Fruit fly (Drosophila melanogaster): ENCODE data around the gene Gug.

The Gug gene

dm6 chr3L:8445027-8445426, 4.7 kb upstream of the Gug start (continued):
- TF ChIP-seq Antp (GFP tag; optimal IDR thresholded peaks at IDR 0.05) (no peak), CG4328 (GFP tag; optimal IDR thresholded peaks at IDR 0.05) (peak; percentile 8), trem (tag; optimal IDR thresholded peaks at IDR 0.05) (peak; percentile 59), CG15269 (tag; optimal IDR thresholded peaks at IDR 0.05) (peak; percentile 18), Fer1 (GFP tag; optimal IDR thresholded peaks at IDR 0.05) (peak; percentile 50), CG8924 (tag; optimal IDR thresholded peaks at IDR 0.05) (peak; percentile 42), Ets97D (GFP tag; optimal IDR thresholded peaks at IDR 0.05) (no peak), ap (GFP tag; IDR thresholded peaks at IDR 0.05) (peak; percentile 23; the same call in 1 of the 2 replicates), fd96Cb (tag; optimal IDR thresholded peaks at IDR 0.05) (peak; percentile 61), zf30C (GFP tag; optimal IDR thresholded peaks at IDR 0.05) (peak; percentile 49), CG15011 (GFP tag; optimal IDR thresholded peaks at IDR 0.05) (no peak), BEAF-32 (GFP tag; optimal IDR thresholded peaks at IDR 0.05) (no peak), Sox100B (GFP tag; optimal IDR thresholded peaks at IDR 0.05) (peak; percentile 34), dan (GFP tag; IDR thresholded peaks at IDR 0.05) (no peak), pan (optimal IDR thresholded peaks at IDR 0.05) (no peak), pan (GFP tag; optimal IDR thresholded peaks at IDR 0.05 in 1 of 2, IDR thresholded peaks at IDR 0.05 in 1 of 2) (peak in 1 of 2 experiments; percentile 65), CG12236 (GFP tag; optimal IDR thresholded peaks at IDR 0.05) (no peak), zfh1 (GFP tag; IDR thresholded peaks at IDR 0.05) (0 out of 3 replicates have a peak, but pooled peaks have one; percentile 29), nerfin-1 (tag; optimal IDR thresholded peaks at IDR 0.05) (peak; percentile 48), HLHmδ (GFP tag; optimal IDR thresholded peaks at IDR 0.05) (no peak), Myb (GFP tag; optimal IDR thresholded peaks at IDR 0.05) (no peak), Eip74EF (GFP tag; optimal IDR thresholded peaks at IDR 0.05) (peak in 1 of 2 experiments; percentile 39), pb (GFP tag; optimal IDR thresholded peaks at IDR 0.05) (no peak), lab (GFP tag; optimal IDR thresholded peaks at IDR 0.05) (peak; percentile 68), toy (GFP tag; IDR thresholded peaks at IDR 0.05) (no peak), ash1 (GFP tag; optimal IDR thresholded peaks at IDR 0.05) (no peak), nerfin-2 (GFP tag; IDR thresholded peaks at IDR 0.05; ENCODE audit: partially characterized antibody) (no peak), gce (GFP tag; IDR thresholded peaks at IDR 0.05) (0 out of 3 replicates have a peak, but pooled peaks have one; percentile 41), dpn (GFP tag; optimal IDR thresholded peaks at IDR 0.05) (peak in 1 of 2 experiments; percentile 18), CG15696 (tag; optimal IDR thresholded peaks at IDR 0.05) (peak; percentile 60), so (GFP tag; IDR thresholded peaks at IDR 0.05) (peak; percentile 52; the same call in 1 of the 3 replicates), CG1647 (GFP tag; optimal IDR thresholded peaks at IDR 0.05) (no peak), E2f1 (GFP tag; IDR thresholded peaks at IDR 0.05) (peak; percentile 55), Oli (tag; optimal IDR thresholded peaks at IDR 0.05) (peak; percentile 7), CG17385 (GFP tag; optimal IDR thresholded peaks at IDR 0.05) (peak; percentile 6), CG5245 (GFP tag; optimal IDR thresholded peaks at IDR 0.05) (peak; percentile 25), CG33557 (GFP tag; optimal IDR thresholded peaks at IDR 0.05) (no peak), dmrt11E (tag; optimal IDR thresholded peaks at IDR 0.05) (peak; percentile 29), CG7372 (GFP tag; IDR thresholded peaks at IDR 0.05) (no peak), Dbx (GFP tag; IDR thresholded peaks at IDR 0.05) (no peak), knrl (GFP tag; IDR thresholded peaks at IDR 0.05; ENCODE audit: partially characterized antibody) (no peak), CG10366 (GFP tag; IDR thresholded peaks at IDR 0.05) (peak; percentile 41; the same call in 1 of the 2 replicates), Med (GFP tag) (peak; percentile 66), phol (tag; optimal IDR thresholded peaks at IDR 0.05) (peak; percentile 71), h (optimal IDR thresholded peaks at IDR 0.05) (no peak), Dad (GFP tag; optimal IDR thresholded peaks at IDR 0.05) (peak; percentile 23), esg (GFP tag; conservative IDR thresholded peaks at IDR 0.05) (0 out of 2 replicates have a peak, but pooled peaks have one; percentile 13), B-H1 (GFP tag; IDR thresholded peaks at IDR 0.05) (no peak; the same call in 2 of the 3 replicates), danr (GFP tag; IDR thresholded peaks at IDR 0.05) (0 out of 2 replicates have a peak, but pooled peaks have one; percentile 17), CG4854 (GFP tag; optimal IDR thresholded peaks at IDR 0.05) (no peak), sqz (GFP tag; optimal IDR thresholded peaks at IDR 0.05) (no peak)

Data from whole organism, embryonic.